Worm (Caenorhabditis elegans) whole organism, L3 larva: ENCODE results near the gene C27A2.12.

Source experiments
- R02D3.7 ChIP-seq: fragments of 150-350 bp; optimal IDR thresholded peaks from 2 replicates; lab custom pipeline; 2014; ENCODE audit warnings: missing biosample characterization, missing genetic modification characterization
- ZK546.5 ChIP-seq: sonication (generic microtip); optimal IDR thresholded peaks from 2 replicates; lab custom pipeline; 2017; ENCODE audit warnings: missing biosample characterization, missing genetic modification characterization
- aly-2 ChIP-seq: fragments of 150-350 bp; optimal IDR thresholded peaks from 2 replicates; lab custom pipeline; 2014; ENCODE audit warnings: missing biosample characterization, missing genetic modification characterization
- ama-1 ChIP-seq: fragments of 150-350 bp; optimal IDR thresholded peaks from 2 replicates; lab custom pipeline; 2018
- ceh-16 ChIP-seq: sonication (generic microtip); optimal IDR thresholded peaks from 2 replicates; lab custom pipeline; 2017; ENCODE audit warnings: missing biosample characterization, missing genetic modification characterization
- ceh-28 ChIP-seq: fragments of 150-350 bp; optimal IDR thresholded peaks from 2 replicates; lab custom pipeline; 2014; ENCODE audit warnings: missing biosample characterization, missing genetic modification reagents, missing genetic modification characterization
- daf-12 ChIP-seq: fragments of 150-350 bp; optimal IDR thresholded peaks from 2 replicates; lab custom pipeline; 2014; ENCODE audit warnings: missing biosample characterization, missing genetic modification reagents, missing genetic modification characterization
- egl-5 ChIP-seq: fragments of 150-350 bp; optimal IDR thresholded peaks from 2 replicates; lab custom pipeline; 2017; ENCODE audit warnings: missing biosample characterization, missing genetic modification reagents, missing genetic modification characterization, inconsistent platforms
- elt-1 ChIP-seq: fragments of 150-350 bp; optimal IDR thresholded peaks from 2 replicates; lab custom pipeline; 2014; ENCODE audit warnings: missing biosample characterization, missing genetic modification characterization
- elt-2 ChIP-seq: sonication (generic microtip); optimal IDR thresholded peaks from 2 replicates; lab custom pipeline; 2016; ENCODE audit warnings: missing genetic modification reagents, mild to moderate bottlenecking, missing genetic modification characterization, missing compliant biosample characterization
- elt-3 ChIP-seq, 3 experiments: fragments of 150-350 bp in 1 of 3; sonication (generic microtip) in 2 of 3; optimal IDR thresholded peaks; 2 replicates in 2 of 3; 4 replicates in 1 of 3; lab custom pipeline; 2014 to 2017; ENCODE audit warnings: missing biosample characterization in 3 of 3, missing genetic modification characterization in 3 of 3
- eor-1 ChIP-seq, 2 experiments: fragments of 150-350 bp; optimal IDR thresholded peaks; 2 replicates each; lab custom pipeline; 2014 to 2018; ENCODE audit warnings: missing biosample characterization in 2 of 2, missing genetic modification characterization in 2 of 2
- fkh-10 ChIP-seq: sonication (generic microtip); optimal IDR thresholded peaks from 2 replicates; lab custom pipeline; 2017; ENCODE audit warnings: missing biosample characterization, missing genetic modification reagents, missing genetic modification characterization
- fkh-2 ChIP-seq: fragments of 150-350 bp; optimal IDR thresholded peaks from 2 replicates; lab custom pipeline; 2014; ENCODE audit warnings: missing biosample characterization, missing genetic modification reagents, missing genetic modification characterization
- fos-1 ChIP-seq: fragments of 150-350 bp; optimal IDR thresholded peaks from 2 replicates; lab custom pipeline; 2014; ENCODE audit warnings: missing biosample characterization, missing genetic modification characterization
- hmg-11 ChIP-seq: sonication (generic microtip); optimal IDR thresholded peaks from 2 replicates; lab custom pipeline; 2016; ENCODE audit warnings: missing genetic modification characterization, missing compliant biosample characterization
- jun-1 ChIP-seq: fragments of 150-350 bp; optimal IDR thresholded peaks from 2 replicates; lab custom pipeline; 2014; ENCODE audit warnings: missing biosample characterization, missing genetic modification reagents, missing genetic modification characterization
- lin-15B ChIP-seq: fragments of 150-350 bp; optimal IDR thresholded peaks from 2 replicates; lab custom pipeline; 2014; ENCODE audit warnings: missing biosample characterization, missing genetic modification characterization
- mdl-1 ChIP-seq: fragments of 150-350 bp; optimal IDR thresholded peaks from 2 replicates; lab custom pipeline; 2014; ENCODE audit warnings: missing biosample characterization, missing genetic modification characterization
- mml-1 ChIP-seq: fragments of 150-350 bp; sonication (generic microtip); optimal IDR thresholded peaks from 3 replicates; lab custom pipeline; 2014; ENCODE audit warnings: missing biosample characterization, missing genetic modification characterization
- nhr-12 ChIP-seq: fragments of 150-350 bp; optimal IDR thresholded peaks from 2 replicates; lab custom pipeline; 2014; ENCODE audit warnings: missing biosample characterization, missing genetic modification characterization
- nhr-237 ChIP-seq: fragments of 150-350 bp; optimal IDR thresholded peaks from 2 replicates; lab custom pipeline; 2014; ENCODE audit warnings: missing biosample characterization, missing genetic modification characterization
- nhr-25 ChIP-seq: sonication (generic microtip); optimal IDR thresholded peaks from 2 replicates; lab custom pipeline; 2017; ENCODE audit warnings: missing biosample characterization, missing genetic modification characterization
- nhr-28 ChIP-seq: fragments of 150-350 bp; optimal IDR thresholded peaks from 2 replicates; lab custom pipeline; 2014; ENCODE audit warnings: missing biosample characterization, missing genetic modification characterization
- nhr-43 ChIP-seq: sonication (generic microtip); optimal IDR thresholded peaks from 2 replicates; lab custom pipeline; 2016; ENCODE audit warnings: mild to moderate bottlenecking, missing genetic modification characterization, missing compliant biosample characterization; ENCODE audit not compliant: poor library complexity, severe bottlenecking
- nhr-76 ChIP-seq: fragments of 150-350 bp; sonication (generic microtip); optimal IDR thresholded peaks from 5 replicates; lab custom pipeline; 2014; ENCODE audit warnings: missing biosample characterization, missing genetic modification characterization
- pha-4 ChIP-seq: fragments of 150-350 bp; optimal IDR thresholded peaks from 2 replicates; lab custom pipeline; 2014; ENCODE audit warnings: missing biosample characterization, missing genetic modification reagents, missing genetic modification characterization
- pqm-1 ChIP-seq: fragments of 150-350 bp; optimal IDR thresholded peaks from 2 replicates; lab custom pipeline; 2017; ENCODE audit warnings: missing biosample characterization, missing genetic modification characterization, inconsistent platforms
- sea-2 ChIP-seq: fragments of 150-350 bp; sonication (generic microtip); optimal IDR thresholded peaks from 4 replicates; lab custom pipeline; 2014; ENCODE audit warnings: missing biosample characterization, missing genetic modification reagents, missing genetic modification characterization
- skn-1 ChIP-seq: fragments of 150-350 bp; optimal IDR thresholded peaks from 2 replicates; lab custom pipeline; 2014; ENCODE audit warnings: missing biosample characterization, missing genetic modification characterization
- snpc-4 ChIP-seq: fragments of 150-350 bp; optimal IDR thresholded peaks from 2 replicates; lab custom pipeline; 2014; ENCODE audit warnings: missing biosample characterization, missing genetic modification characterization
- unc-62 ChIP-seq: fragments of 150-350 bp; sonication (generic microtip); optimal IDR thresholded peaks from 4 replicates; lab custom pipeline; 2014; ENCODE audit warnings: missing biosample characterization, missing genetic modification reagents, missing genetic modification characterization
- zag-1 ChIP-seq: fragments of 150-350 bp; optimal IDR thresholded peaks from 2 replicates; lab custom pipeline; 2014; ENCODE audit warnings: missing biosample characterization, missing genetic modification characterization

The C27A2.12 gene

DNA sequence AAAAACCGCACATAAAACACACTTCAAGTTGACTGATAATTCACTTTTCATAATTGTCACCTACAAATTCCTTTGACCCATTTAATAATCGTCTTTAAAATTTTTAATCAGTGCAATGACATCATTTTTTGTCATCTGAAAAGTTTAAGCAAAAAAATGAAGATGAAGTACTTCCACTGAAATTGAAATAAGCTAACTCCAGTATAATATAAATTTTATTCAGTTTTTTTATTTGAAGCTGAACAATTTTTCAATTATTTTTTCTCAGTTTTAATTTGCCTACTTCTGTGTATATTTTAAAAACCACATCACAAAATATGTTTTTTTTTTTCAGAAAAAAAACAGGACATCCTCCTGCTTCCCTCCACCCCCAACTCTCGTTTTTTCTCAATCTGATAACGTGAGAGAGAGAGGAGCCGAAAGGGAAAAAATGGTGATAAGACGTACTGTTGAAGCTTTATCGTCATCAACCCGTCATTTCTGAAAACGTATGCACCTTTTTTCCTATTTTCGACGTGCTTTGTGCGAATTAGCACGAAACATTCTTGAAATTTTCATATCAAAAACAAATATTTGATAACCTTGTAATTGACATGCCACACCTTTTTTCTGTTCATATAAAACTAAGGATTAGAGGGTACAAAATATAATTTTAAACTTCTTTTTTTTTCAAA lies 46.0 kb upstream of the C27A2.12 start, which contains the start of the genes C04G6.11 and mpk-2:
C04G6.11 (minus strand) TSS at position 51 of the 674 bp plus-strand sequence.
mpk-2 (plus strand) TSS at position 335 of the 674 bp plus-strand sequence.
- TF ChIP-seq nhr-43 (tag; lab: Kevin White, UChicago): no peak
- TF ChIP-seq egl-5 (tag; lab: Kevin White, UChicago): no peak
- peak; percentile 33 for TF ChIP-seq jun-1 (tag; lab: Kevin White, UChicago)
- no peak for TF ChIP-seq elt-3 (tag; optimal IDR thresholded peaks at IDR 0.05; lab: Kevin White, UChicago)
- no peak for TF ChIP-seq eor-1 (tag; optimal IDR thresholded peaks at IDR 0.05; lab: Kevin White, UChicago)
- TF ChIP-seq daf-12 (tag; lab: Kevin White, UChicago): no peak
- no peak for TF ChIP-seq nhr-76
- TF ChIP-seq snpc-4 (tag; lab: Kevin White, UChicago): no peak
- TF ChIP-seq pha-4 (tag; lab: Kevin White, UChicago): peak; percentile 27
- TF ChIP-seq pqm-1: peak; percentile 42
- no peak for TF ChIP-seq R02D3.7 (tag; lab: Kevin White, UChicago)
- no peak for TF ChIP-seq sea-2 (GFP tag; lab: Kevin White, UChicago)
- no peak for TF ChIP-seq nhr-12 (tag; lab: Kevin White, UChicago)
- TF ChIP-seq unc-62 (GFP tag; lab: Kevin White, UChicago): no peak
- peak; percentile 99 for TF ChIP-seq elt-2 (tag; lab: Kevin White, UChicago)
- TF ChIP-seq hmg-11 (tag; lab: Kevin White, UChicago): no peak
- TF ChIP-seq nhr-237 (tag; lab: Kevin White, UChicago): no peak

DNA sequence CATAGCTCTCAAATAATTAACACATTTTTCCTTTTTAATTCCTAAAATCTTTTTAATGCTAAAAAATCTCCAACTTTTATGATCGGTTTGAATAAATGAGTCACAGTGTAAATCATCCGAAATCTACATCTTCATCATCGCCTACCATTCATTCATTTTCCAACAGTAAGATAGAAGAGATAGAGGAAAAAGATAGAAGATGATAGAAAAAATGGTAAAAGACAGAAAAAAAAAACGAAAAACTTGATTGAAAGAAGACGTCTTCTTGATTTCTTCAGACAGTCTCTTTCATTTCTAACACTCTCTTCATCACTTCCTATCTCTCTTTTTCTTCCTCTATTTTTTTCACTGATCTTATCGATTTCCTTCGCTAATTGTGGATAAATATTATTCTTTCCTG lies 45.3 kb upstream of the C27A2.12 start:
- TF ChIP-seq elt-3 (tag; optimal IDR thresholded peaks at IDR 0.05; lab: Kevin White, UChicago): no peak
- no peak for TF ChIP-seq pha-4 (tag; lab: Kevin White, UChicago)
- no peak for TF ChIP-seq zag-1 (tag; lab: Kevin White, UChicago)
- TF ChIP-seq fkh-10 (GFP tag; lab: Kevin White, UChicago): no peak
- TF ChIP-seq nhr-12 (tag; lab: Kevin White, UChicago): no peak
- TF ChIP-seq daf-12 (tag; lab: Kevin White, UChicago): no peak
- TF ChIP-seq aly-2 (tag; lab: Kevin White, UChicago): no peak
- TF ChIP-seq R02D3.7 (tag; lab: Kevin White, UChicago): no peak
- peak; percentile 3 for TF ChIP-seq nhr-25
- TF ChIP-seq elt-1 (tag; lab: Kevin White, UChicago): peak; percentile 88
- TF ChIP-seq mml-1 (tag; lab: Kevin White, UChicago): no peak

ce11 chrII:5101701-5102100 lies 43.8 kb upstream of the C27A2.12 start, which contains the start of the genes idpb-3 and idpb-1:
Gene idpb-3 (minus strand): TSS chrII:5101801.
Gene idpb-1 (plus strand): TSS chrII:5101984.
- TF ChIP-seq pha-4 (tag; lab: Kevin White, UChicago) (no peak), fos-1 (tag; lab: Kevin White, UChicago) (no peak), mdl-1 (tag; lab: Kevin White, UChicago) (no peak), elt-2 (tag; lab: Kevin White, UChicago) (no peak), nhr-25 (no peak), lin-15B (tag; lab: Kevin White, UChicago) (no peak), ceh-28 (tag; lab: Kevin White, UChicago) (no peak), ceh-16 (tag; lab: Kevin White, UChicago) (no peak), mml-1 (tag; lab: Kevin White, UChicago) (no peak), elt-3 (tag; optimal IDR thresholded peaks at IDR 0.05; lab: Kevin White, UChicago) (no peak)

DNA sequence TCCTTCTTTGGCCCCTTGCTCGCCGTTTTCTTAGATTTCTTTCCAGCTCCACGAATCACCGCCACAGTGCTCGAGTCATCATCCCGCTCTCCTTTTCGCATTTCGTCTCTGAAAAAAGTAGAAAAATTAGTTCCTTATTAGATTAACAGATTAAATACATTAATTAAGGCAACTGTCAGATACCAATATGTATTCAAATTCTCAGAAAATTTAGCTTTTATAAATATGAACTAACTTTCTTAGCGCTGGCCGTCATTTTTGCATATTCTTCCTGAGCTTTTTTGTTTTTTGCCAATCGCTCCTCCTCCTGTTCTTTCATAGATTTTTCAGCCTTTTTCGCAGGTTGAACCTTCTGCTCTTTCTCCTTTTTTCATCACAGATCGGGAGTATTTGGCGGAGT lies 41.7 kb upstream of the C27A2.12 start, which contains the start of gene C04G6.6:
C04G6.6 (minus strand) TSS at position 101 of the 400 bp plus-strand sequence.
- TF ChIP-seq lin-15B (tag; lab: Kevin White, UChicago) (no peak), eor-1 (tag; optimal IDR thresholded peaks at IDR 0.05; lab: Kevin White, UChicago) (no peak), elt-1 (tag; lab: Kevin White, UChicago) (no peak), skn-1 (tag; lab: Kevin White, UChicago) (no peak), aly-2 (tag; lab: Kevin White, UChicago) (no peak), fkh-2 (no peak), nhr-28 (no peak), nhr-237 (tag; lab: Kevin White, UChicago) (no peak), jun-1 (tag; lab: Kevin White, UChicago) (no peak), snpc-4 (tag; lab: Kevin White, UChicago) (no peak), pqm-1 (no peak), elt-2 (tag; lab: Kevin White, UChicago) (no peak), zag-1 (tag; lab: Kevin White, UChicago) (no peak), ama-1 (lab: Kevin White, UChicago) (no peak), ZK546.5 (tag; lab: Kevin White, UChicago) (no peak)
